Fruit fly (Drosophila melanogaster): ENCODE data around the gene CG17104.

The CG17104 gene

dm6 chr2L:10709353-10709752 is 32.4 kb downstream of the CG17104 start, which contains the start of gene Lip2:
TSS of gene Lip2 (minus strand) at chr2L:10709453.
- TF ChIP-seq ey (GFP tag; optimal IDR thresholded peaks at IDR 0.05) (no peak), Hr83 (GFP tag; optimal IDR thresholded peaks at IDR 0.05; ENCODE audit: poor library complexity, severe bottlenecking) (no peak), brk (GFP tag; optimal IDR thresholded peaks at IDR 0.05) (no peak), Myc (optimal IDR thresholded peaks at IDR 0.05) (no peak), psq (GFP tag; optimal IDR thresholded peaks at IDR 0.05) (no peak), foxo (GFP tag; optimal IDR thresholded peaks at IDR 0.05) (no peak), h (GFP tag; optimal IDR thresholded peaks at IDR 0.05) (no peak), Sp1 (GFP tag; optimal IDR thresholded peaks at IDR 0.05) (no peak), sv (GFP tag; optimal IDR thresholded peaks at IDR 0.05) (no peak), Hnf4 (GFP tag; optimal IDR thresholded peaks at IDR 0.05) (no peak), pan (optimal IDR thresholded peaks at IDR 0.05) (no peak), Vsx2 (GFP tag; optimal IDR thresholded peaks at IDR 0.05; ENCODE audit: partially characterized antibody) (no peak)

dm6 chr2L:10711221-10711620 is 34.2 kb downstream of the CG17104 start:
- TF ChIP-seq Vsx2 (GFP tag; optimal IDR thresholded peaks at IDR 0.05; ENCODE audit: partially characterized antibody) (no peak), fru (GFP tag; optimal IDR thresholded peaks at IDR 0.05) (no peak), br (GFP tag; optimal IDR thresholded peaks at IDR 0.05) (no peak), GATAd (GFP tag; optimal IDR thresholded peaks at IDR 0.05) (no peak), Dif (GFP tag; optimal IDR thresholded peaks at IDR 0.05; ENCODE audit: partially characterized antibody) (no peak), Rel (GFP tag; optimal IDR thresholded peaks at IDR 0.05) (no peak), Rel (tag; optimal IDR thresholded peaks at IDR 0.05) (no peak), CrebA (GFP tag; optimal IDR thresholded peaks at IDR 0.05; ENCODE audit: borderline replicate concordance) (no peak), Myc (optimal IDR thresholded peaks at IDR 0.05) (no peak), Jra (GFP tag; optimal IDR thresholded peaks at IDR 0.05) (no peak), Hnf4 (GFP tag; optimal IDR thresholded peaks at IDR 0.05) (no peak), dl (GFP tag; optimal IDR thresholded peaks at IDR 0.05; ENCODE audit: insufficient read depth in 1 of 2, partially characterized antibody in 2 of 2) (no peak), HLH106 (tag; optimal IDR thresholded peaks at IDR 0.05) (no peak), pan (optimal IDR thresholded peaks at IDR 0.05) (no peak), sv (GFP tag; optimal IDR thresholded peaks at IDR 0.05) (no peak), h (GFP tag; optimal IDR thresholded peaks at IDR 0.05) (no peak), ey (GFP tag; optimal IDR thresholded peaks at IDR 0.05) (no peak)

- TF ChIP-seq ey (GFP tag; optimal IDR thresholded peaks at IDR 0.05) (no peak), brk (GFP tag; optimal IDR thresholded peaks at IDR 0.05) (no peak), rgr (GFP tag; optimal IDR thresholded peaks at IDR 0.05) (no peak), h (GFP tag; optimal IDR thresholded peaks at IDR 0.05) (no peak), woc (GFP tag; optimal IDR thresholded peaks at IDR 0.05) (no peak), CG32264 (GFP tag; optimal IDR thresholded peaks at IDR 0.05) (no peak), pan (optimal IDR thresholded peaks at IDR 0.05) (no peak), Sp1 (GFP tag; optimal IDR thresholded peaks at IDR 0.05) (no peak), Vsx2 (GFP tag; optimal IDR thresholded peaks at IDR 0.05; ENCODE audit: partially characterized antibody) (no peak), Mio (GFP tag; optimal IDR thresholded peaks at IDR 0.05) (no peak), Abd-B (GFP tag; optimal IDR thresholded peaks at IDR 0.05) (no peak), usp (GFP tag; optimal IDR thresholded peaks at IDR 0.05) (no peak), GATAd (GFP tag; optimal IDR thresholded peaks at IDR 0.05) (no peak), tai (GFP tag; optimal IDR thresholded peaks at IDR 0.05) (no peak), sage (GFP tag; optimal IDR thresholded peaks at IDR 0.05) (no peak), OdsH (GFP tag; optimal IDR thresholded peaks at IDR 0.05) (no peak), Hr83 (GFP tag; optimal IDR thresholded peaks at IDR 0.05; ENCODE audit: poor library complexity, severe bottlenecking) (no peak)
These were observed 44.5 kb downstream of the CG17104 start for dm6 chr2L:10721535-10721934.

- no peak for TF ChIP-seq HLH106 (tag; optimal IDR thresholded peaks at IDR 0.05)
- no peak for TF ChIP-seq Hr83 (GFP tag; optimal IDR thresholded peaks at IDR 0.05; ENCODE audit: poor library complexity, severe bottlenecking)
- TF ChIP-seq Dfd (GFP tag; optimal IDR thresholded peaks at IDR 0.05) = no peak
- no peak for TF ChIP-seq Sp1 (GFP tag; optimal IDR thresholded peaks at IDR 0.05)
- TF ChIP-seq N (GFP tag; optimal IDR thresholded peaks at IDR 0.05) = no peak
- no peak for TF ChIP-seq Mio (GFP tag; optimal IDR thresholded peaks at IDR 0.05)
- TF ChIP-seq brk (GFP tag; optimal IDR thresholded peaks at IDR 0.05) = no peak
- TF ChIP-seq fru (GFP tag; optimal IDR thresholded peaks at IDR 0.05) = no peak
These were observed 46.9 kb downstream of the CG17104 start, which contains the start of gene CG6431 for dm6 chr2L:10723903-10724302. TSS of gene CG6431 (plus strand) at chr2L:10724203.
